Worm (Caenorhabditis elegans) whole organism, early embryonic: ENCODE data around the gene F37C12.18.

Experiments used
- ama-1 ChIP-seq: fragments of 150-350 bp; optimal IDR thresholded peaks from 2 replicates; lab custom pipeline; 2014
- flt-1 ChIP-seq: fragments of 200-800 bp; sonication (Bioruptor generic); IDR thresholded peaks from 2 replicates; pipeline ENCODE4 v1.3.6; 2022; ENCODE audit warnings: missing genetic modification characterization, missing compliant biosample characterization
- hmbx-1 ChIP-seq: sonication (generic microtip); optimal IDR thresholded peaks from 2 replicates; lab custom pipeline; 2016; ENCODE audit warnings: mild to moderate bottlenecking, missing genetic modification characterization, missing compliant biosample characterization
- hmg-4 ChIP-seq: fragments of 200-800 bp; sonication (Bioruptor generic); optimal IDR thresholded peaks from 2 replicates; lab custom pipeline; 2018; ENCODE audit warnings: mild to moderate bottlenecking, missing genetic modification characterization, missing compliant biosample characterization

- TF ChIP-seq hmbx-1 (no peak), hmg-4 (no peak), flt-1 (no peak), ama-1 (lab: Kevin White, UChicago) (no peak)
These were observed 47.0 kb downstream of the F37C12.18 start for ce11 chrIII:7148191-7148590.
